Fruit fly (Drosophila melanogaster) whole organism, embryonic: Measurements from ENCODE around the gene Prx4.
A peak's percentile ranks its signal among the peaks of the same experiment; 100 is the strongest.

ENCODE experiments used
- ATbp ChIP-seq: fragments of 200-800 bp; sonication (Bioruptor generic); optimal IDR thresholded peaks from 2 replicates; lab custom pipeline; 2017; ENCODE audit warnings: missing biosample characterization, mild to moderate bottlenecking, missing genetic modification characterization, missing genetic modification reagents
- Atf6 ChIP-seq: fragments of 200-800 bp; sonication (Bioruptor generic); IDR thresholded peaks from 2 replicates; pipeline ENCODE4 v1.3.6; 2022; ENCODE audit warnings: missing biosample characterization, missing genetic modification characterization
- CG10267 ChIP-seq: fragments of 200-800 bp; sonication (Bioruptor generic); optimal IDR thresholded peaks from 2 replicates; lab custom pipeline; 2018; ENCODE audit warnings: missing biosample characterization, mild to moderate bottlenecking, missing genetic modification characterization, moderate library complexity
- CG11093 ChIP-seq: fragments of 200-800 bp; sonication (Bioruptor generic); IDR thresholded peaks from 3 replicates; pipeline ENCODE4 v1.3.6; 2022; ENCODE audit warnings: missing biosample characterization, missing genetic modification characterization
- CG11560 ChIP-seq: fragments of 200-800 bp; sonication (Bioruptor generic); IDR thresholded peaks from 3 replicates; pipeline ENCODE4 v1.3.6; 2022; ENCODE audit warnings: missing biosample characterization, missing genetic modification characterization
- CG11695 ChIP-seq: fragments of 200-800 bp; sonication (Bioruptor generic); IDR thresholded peaks from 3 replicates; pipeline ENCODE4 v1.3.6; 2022; ENCODE audit warnings: missing biosample characterization, missing genetic modification characterization
- CG13424 ChIP-seq: fragments of 200-800 bp; sonication (Bioruptor generic); optimal IDR thresholded peaks from 2 replicates; lab custom pipeline; 2019; ENCODE audit warnings: missing biosample characterization, mild to moderate bottlenecking, missing genetic modification characterization, moderate library complexity
- CG15601 ChIP-seq: fragments of 200-800 bp; sonication (Bioruptor generic); optimal IDR thresholded peaks from 3 replicates; lab custom pipeline; 2019; ENCODE audit warnings: missing biosample characterization, mild to moderate bottlenecking, missing genetic modification characterization, moderate library complexity
- CG17186 ChIP-seq: fragments of 200-800 bp; sonication (Bioruptor generic); optimal IDR thresholded peaks from 3 replicates; lab custom pipeline; 2017; ENCODE audit warnings: missing biosample characterization, missing genetic modification reagents, missing genetic modification characterization
- CG17359 ChIP-seq: fragments of 200-800 bp; sonication (Bioruptor generic); optimal IDR thresholded peaks from 3 replicates; lab custom pipeline; 2018; ENCODE audit warnings: missing biosample characterization, mild to moderate bottlenecking, missing genetic modification characterization, moderate library complexity
- CG18262 ChIP-seq: fragments of 200-800 bp; optimal IDR thresholded peaks from 3 replicates; lab custom pipeline; 2019; ENCODE audit warnings: missing biosample characterization, mild to moderate bottlenecking, missing genetic modification characterization, moderate library complexity
- CG2120 ChIP-seq: fragments of 200-800 bp; sonication (Bioruptor generic); optimal IDR thresholded peaks from 3 replicates; lab custom pipeline; 2016; ENCODE audit warnings: missing biosample characterization, missing genetic modification characterization
- CG2199 ChIP-seq: fragments of 200-800 bp; sonication (Bioruptor generic); IDR thresholded peaks from 3 replicates; pipeline ENCODE4 v1.3.6; 2022; ENCODE audit warnings: missing biosample characterization, missing genetic modification characterization
- CG2712 ChIP-seq: fragments of 200-800 bp; optimal IDR thresholded peaks from 3 replicates; lab custom pipeline; 2019; ENCODE audit warnings: missing biosample characterization, mild to moderate bottlenecking, missing genetic modification characterization, moderate library complexity
- CG31441 ChIP-seq: fragments of 200-800 bp; sonication (Bioruptor generic); IDR thresholded peaks from 2 replicates; pipeline ENCODE4 v1.3.6; 2022; ENCODE audit warnings: missing biosample characterization, missing genetic modification characterization
- CG33557 ChIP-seq: fragments of 200-800 bp; sonication (Bioruptor generic); optimal IDR thresholded peaks from 2 replicates; lab custom pipeline; 2019; ENCODE audit warnings: missing biosample characterization, mild to moderate bottlenecking, missing genetic modification characterization, moderate library complexity
- CG4404 ChIP-seq: fragments of 200-800 bp; sonication (Bioruptor generic); IDR thresholded peaks from 2 replicates; pipeline ENCODE4 v1.3.6; 2022; ENCODE audit warnings: missing biosample characterization, missing genetic modification characterization
- CG6791 ChIP-seq: fragments of 200-800 bp; sonication (Bioruptor generic); IDR thresholded peaks from 3 replicates; pipeline ENCODE4 v1.3.6; 2022; ENCODE audit warnings: missing biosample characterization, missing genetic modification characterization; ENCODE audit not compliant: partially characterized antibody
- CG7556 ChIP-seq: fragments of 200-800 bp; sonication (Bioruptor generic); optimal IDR thresholded peaks from 2 replicates; lab custom pipeline; 2017; ENCODE audit warnings: missing biosample characterization, mild to moderate bottlenecking, missing genetic modification characterization
- CG7928 ChIP-seq: fragments of 200-800 bp; sonication (Bioruptor generic); optimal IDR thresholded peaks from 2 replicates; lab custom pipeline; 2017; ENCODE audit warnings: missing biosample characterization, mild to moderate bottlenecking, missing genetic modification characterization
- CG7987 ChIP-seq: fragments of 200-800 bp; sonication (Bioruptor generic); optimal IDR thresholded peaks from 2 replicates; lab custom pipeline; 2018; ENCODE audit warnings: missing biosample characterization, mild to moderate bottlenecking, missing genetic modification characterization, moderate library complexity
- CG9215 ChIP-seq: fragments of 200-800 bp; sonication (Bioruptor generic); IDR thresholded peaks from 2 replicates; pipeline ENCODE4 v1.3.6; 2022; ENCODE audit warnings: missing biosample characterization, missing genetic modification characterization
- Chrac-16 ChIP-seq: fragments of 200-800 bp; sonication (Bioruptor generic); optimal IDR thresholded peaks from 3 replicates; lab custom pipeline; 2016; ENCODE audit warnings: missing biosample characterization, missing genetic modification characterization
- Drgx ChIP-seq: fragments of 200-800 bp; sonication (Bioruptor generic); IDR thresholded peaks from 2 replicates; pipeline ENCODE4 v1.3.6; 2022; ENCODE audit warnings: missing biosample characterization, missing genetic modification characterization
- Ets65A ChIP-seq: fragments of 200-800 bp; sonication (Bioruptor generic); peaks from one replicate; lab custom pipeline; 2016; ENCODE audit warnings: missing biosample characterization, missing genetic modification characterization
- GATAe ChIP-seq: fragments of 200-800 bp; sonication (Bioruptor generic); conservative IDR thresholded peaks from 2 replicates; pipeline ENCODE4 v1.3.6; 2022; ENCODE audit warnings: missing biosample characterization, missing genetic modification characterization
- HLH54F ChIP-seq: fragments of 200-800 bp; sonication (Bioruptor generic); optimal IDR thresholded peaks from 3 replicates; lab custom pipeline; 2016; ENCODE audit warnings: missing biosample characterization, missing genetic modification characterization
- abd-A ChIP-seq: fragments of 200-800 bp; sonication (Bioruptor generic); optimal IDR thresholded peaks from 3 replicates; lab custom pipeline; 2019; ENCODE audit warnings: missing biosample characterization, mild to moderate bottlenecking, missing genetic modification characterization, moderate library complexity
- cg ChIP-seq: fragments of 200-800 bp; sonication (Bioruptor generic); optimal IDR thresholded peaks from 3 replicates; lab custom pipeline; 2019; ENCODE audit warnings: missing biosample characterization, mild to moderate bottlenecking, missing genetic modification characterization, moderate library complexity
- chn ChIP-seq: fragments of 200-800 bp; sonication (Bioruptor generic); optimal IDR thresholded peaks from 2 replicates; lab custom pipeline; 2016; ENCODE audit warnings: missing biosample characterization, missing genetic modification characterization
- dmrt99B ChIP-seq: fragments of 200-800 bp; sonication (Bioruptor generic); optimal IDR thresholded peaks from 2 replicates; lab custom pipeline; 2018; ENCODE audit warnings: missing biosample characterization, mild to moderate bottlenecking, missing genetic modification characterization, moderate library complexity
- grn ChIP-seq: fragments of 200-800 bp; sonication (Bioruptor generic); optimal IDR thresholded peaks from 3 replicates; lab custom pipeline; 2017; ENCODE audit warnings: missing biosample characterization, missing genetic modification characterization
- gt ChIP-seq: fragments of 200-800 bp; sonication (Bioruptor generic); IDR thresholded peaks from 2 replicates; pipeline ENCODE4 v1.3.6; 2022; ENCODE audit warnings: missing biosample characterization, missing genetic modification characterization
- ham ChIP-seq: fragments of 200-800 bp; sonication (Bioruptor generic); IDR thresholded peaks from 2 replicates; pipeline ENCODE4 v1.3.6; 2022; ENCODE audit warnings: missing biosample characterization, missing genetic modification characterization
- hbn ChIP-seq: fragments of 200-800 bp; sonication (Bioruptor generic); IDR thresholded peaks from 2 replicates; pipeline ENCODE4 v1.3.6; 2022; ENCODE audit warnings: missing biosample characterization, missing genetic modification characterization; ENCODE audit not compliant: partially characterized antibody
- mld ChIP-seq: fragments of 200-800 bp; sonication (Bioruptor generic); IDR thresholded peaks from 3 replicates; pipeline ENCODE4 v1.3.6; 2022; ENCODE audit warnings: missing biosample characterization, missing genetic modification characterization; ENCODE audit not compliant: partially characterized antibody
- peb ChIP-seq: fragments of 200-800 bp; sonication (Bioruptor generic); IDR thresholded peaks from 2 replicates; pipeline ENCODE4 v1.3.6; 2022; ENCODE audit warnings: missing biosample characterization, missing genetic modification characterization
- pho ChIP-seq: fragments of 200-800 bp; sonication (Bioruptor generic); optimal IDR thresholded peaks from 2 replicates; lab custom pipeline; 2016; ENCODE audit warnings: missing biosample characterization, missing genetic modification characterization
- phol ChIP-seq: fragments of 200-800 bp; sonication (Bioruptor generic); optimal IDR thresholded peaks from 3 replicates; lab custom pipeline; 2018; ENCODE audit warnings: missing biosample characterization, mild to moderate bottlenecking, missing genetic modification characterization, moderate library complexity
- psq ChIP-seq: fragments of 200-800 bp; sonication (Bioruptor generic); optimal IDR thresholded peaks from 2 replicates; lab custom pipeline; 2017; ENCODE audit warnings: missing biosample characterization, missing genetic modification characterization
- stc ChIP-seq: fragments of 200-800 bp; sonication (Bioruptor generic); IDR thresholded peaks from 2 replicates; pipeline ENCODE4 v1.3.6; 2022; ENCODE audit warnings: missing biosample characterization, missing genetic modification characterization
- toy ChIP-seq: fragments of 200-800 bp; sonication (Bioruptor generic); IDR thresholded peaks from 2 replicates; pipeline ENCODE4 v1.3.6; 2022; ENCODE audit warnings: missing biosample characterization, missing genetic modification characterization
- trem ChIP-seq: fragments of 200-800 bp; optimal IDR thresholded peaks from 3 replicates; lab custom pipeline; 2019; ENCODE audit warnings: missing biosample characterization, mild to moderate bottlenecking, missing genetic modification characterization, moderate library complexity
- usp ChIP-seq: fragments of >200 bp; optimal IDR thresholded peaks from 2 replicates; lab custom pipeline; 2017; ENCODE audit warnings: missing biosample characterization, missing genetic modification characterization
- wek ChIP-seq: fragments of 200-800 bp; sonication (Bioruptor generic); optimal IDR thresholded peaks from 3 replicates; lab custom pipeline; 2018; ENCODE audit warnings: missing biosample characterization, mild to moderate bottlenecking, missing genetic modification characterization, moderate library complexity
- zen ChIP-seq: fragments of 200-800 bp; sonication (Bioruptor generic); optimal IDR thresholded peaks from 3 replicates; lab custom pipeline; 2018; ENCODE audit warnings: missing biosample characterization, mild to moderate bottlenecking, missing genetic modification characterization, moderate library complexity

Prx4 gene

dm6 chr3L:3070274-3071204 is 28.4 kb downstream of the Prx4 start, which contains the start of the genes CG32486 and PAN3 (continued):
- TF ChIP-seq CG10267 (tag; lab: Kevin White, UChicago) (peak; percentile 80), CG15601 (tag; lab: Kevin White, UChicago) (peak; percentile 67), pho (GFP tag; lab: Kevin White, UChicago) (peak; percentile 20), Ets65A (GFP tag; lab: Kevin White, UChicago) (peak; percentile 89), CG31441 (peak; percentile 41), toy (GFP tag; lab: Robert Waterston, UW) (no peak)

DNA sequence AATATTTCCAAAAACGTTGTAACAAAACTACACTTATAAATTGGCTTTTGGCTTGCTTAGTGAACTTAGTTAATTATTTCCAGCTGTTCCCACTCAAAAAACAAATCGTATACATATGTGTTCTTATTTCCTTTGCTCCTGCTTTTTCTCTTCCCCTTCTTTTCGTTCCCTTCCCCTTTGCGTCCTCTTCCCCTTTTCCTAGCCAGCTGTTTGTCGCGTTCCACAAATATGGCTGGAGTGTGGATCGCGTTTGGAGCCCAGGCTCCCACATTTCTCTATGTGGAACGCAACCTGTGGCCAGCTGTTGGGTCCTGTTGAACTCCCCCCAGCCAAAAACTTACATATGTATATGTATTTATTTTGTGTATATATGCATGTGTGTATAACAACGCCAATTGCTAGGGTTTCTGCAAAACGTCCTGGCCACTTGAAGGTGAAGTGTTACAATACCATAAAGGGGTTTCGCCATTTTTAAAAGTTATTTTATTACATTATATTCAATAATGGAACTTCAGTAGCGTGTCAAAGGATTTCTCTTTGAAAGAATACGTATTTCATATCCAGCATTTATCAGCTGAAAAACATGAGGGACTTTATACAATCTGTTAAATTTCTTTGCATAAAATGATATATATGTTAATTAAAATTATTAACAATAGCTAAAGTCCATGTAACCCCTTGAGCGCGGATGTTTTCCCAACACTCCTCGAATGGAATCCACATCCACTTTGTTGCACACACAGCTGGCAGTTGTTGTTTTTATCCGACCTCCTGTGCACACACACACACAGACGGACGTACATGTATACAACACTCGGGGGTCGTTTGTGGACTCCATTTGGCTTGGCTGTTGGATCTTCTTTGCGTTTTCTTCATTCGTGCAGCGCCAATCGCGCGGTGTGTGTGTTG is 29.8 kb downstream of the Prx4 start:
- TF ChIP-seq CG11560 (tag; lab: Robert Waterston, UW) = no peak
- no peak for TF ChIP-seq abd-A (tag; lab: Kevin White, UChicago)
- no peak for TF ChIP-seq CG9215 (GFP tag; lab: Robert Waterston, UW)
- TF ChIP-seq zen (tag; lab: Kevin White, UChicago) = no peak
- TF ChIP-seq CG18262 (tag; lab: Kevin White, UChicago) = peak; percentile 4
- no peak for TF ChIP-seq CG17359
- no peak for TF ChIP-seq CG6791
- TF ChIP-seq grn = no peak
- peak; percentile 50 for TF ChIP-seq CG7556 (GFP tag; lab: Kevin White, UChicago)
- peak; percentile 22 for TF ChIP-seq CG2120 (GFP tag; lab: Kevin White, UChicago)
- TF ChIP-seq dmrt99B = no peak
- no peak for TF ChIP-seq Atf6
- no peak for TF ChIP-seq mld (GFP tag; lab: Robert Waterston, UW)
- no peak for TF ChIP-seq CG11093
- no peak for TF ChIP-seq GATAe (GFP tag; lab: Robert Waterston, UW)
- no peak for TF ChIP-seq HLH54F (GFP tag; lab: Kevin White, UChicago)
- TF ChIP-seq peb (GFP tag; lab: Robert Waterston, UW) = no peak
- TF ChIP-seq hbn (GFP tag; lab: Robert Waterston, UW) = no peak
- peak; percentile 77 for TF ChIP-seq cg (GFP tag; lab: Kevin White, UChicago)
- no peak for TF ChIP-seq trem (tag; lab: Kevin White, UChicago)
- no peak for TF ChIP-seq CG11695 (GFP tag; lab: Robert Waterston, UW)
- TF ChIP-seq CG17186 (GFP tag; lab: Kevin White, UChicago) = no peak
- TF ChIP-seq Chrac-16 = no peak
- TF ChIP-seq CG7928 = no peak
- no peak for TF ChIP-seq ATbp (GFP tag; lab: Kevin White, UChicago)
- TF ChIP-seq Drgx (GFP tag; lab: Robert Waterston, UW) = no peak
- no peak for TF ChIP-seq CG4404 (GFP tag; lab: Robert Waterston, UW)
- no peak for TF ChIP-seq CG2199 (GFP tag; lab: Robert Waterston, UW)
- peak; percentile 17 for TF ChIP-seq CG2712 (tag; lab: Kevin White, UChicago)
- TF ChIP-seq CG7987 = no peak
- no peak for TF ChIP-seq CG13424 (tag; lab: Kevin White, UChicago)
- no peak for TF ChIP-seq ham (GFP tag; lab: Robert Waterston, UW)
- TF ChIP-seq psq (GFP tag; lab: Kevin White, UChicago) = peak; percentile 20
- no peak for TF ChIP-seq usp (GFP tag; lab: Kevin White, UChicago)
- no peak for TF ChIP-seq wek
- TF ChIP-seq stc = no peak
- no peak for TF ChIP-seq CG33557
- TF ChIP-seq chn (GFP tag; lab: Kevin White, UChicago) = no peak
- no peak for TF ChIP-seq gt (GFP tag; lab: Robert Waterston, UW)
- TF ChIP-seq phol = peak; percentile 36
